Worm (Caenorhabditis elegans): ENCODE measurements around the gene C05B5.5.

DNA sequence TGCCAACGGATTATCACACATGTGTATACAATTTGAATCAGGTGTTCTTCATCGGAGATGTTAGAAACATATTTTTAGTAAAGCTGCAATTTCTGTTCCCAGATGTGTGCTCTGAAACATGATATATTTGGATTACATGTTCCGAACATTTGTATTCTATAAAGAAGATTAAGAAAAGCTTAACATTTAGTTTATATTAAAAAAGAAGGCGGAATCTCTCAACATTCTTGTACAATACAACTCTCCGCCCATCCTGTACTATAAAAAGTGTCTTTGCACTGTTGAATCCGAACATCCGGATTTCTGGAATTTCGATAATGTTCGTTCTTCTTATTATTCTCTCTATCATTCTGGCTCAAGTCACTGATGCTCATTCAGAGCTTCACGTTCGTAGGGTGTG, 26.8 kb downstream of the C05B5.5 start, which contains the start of gene ins-23:
- TF ChIP-seq W03F9.2 (tag; optimal IDR thresholded peaks at IDR 0.05) (no peak), him-1 (tag; optimal IDR thresholded peaks at IDR 0.05) (no peak)
